Worm (Caenorhabditis elegans) whole organism, L4 larva: Measurements from ENCODE around the gene F59B2.12.

ENCODE experiments used
- D1046.2 ChIP-seq: fragments of 200-800 bp; sonication (Bioruptor generic); IDR thresholded peaks from 2 replicates; pipeline ENCODE4 v1.3.6; 2022; ENCODE audit warnings: missing genetic modification characterization, missing compliant biosample characterization
- R02D3.7 ChIP-seq: fragments of 150-350 bp; sonication (generic microtip); optimal IDR thresholded peaks from 3 replicates; lab custom pipeline; 2014; ENCODE audit warnings: missing biosample characterization, missing genetic modification characterization
- T26A8.4 ChIP-seq: fragments of 200-800 bp; sonication (Bioruptor generic); IDR thresholded peaks from 2 replicates; pipeline ENCODE4 v1.3.6; 2022; ENCODE audit warnings: missing genetic modification characterization, missing compliant biosample characterization
- ZK546.5 ChIP-seq, 2 experiments: sonication (generic microtip); optimal IDR thresholded peaks; 2 replicates each; lab custom pipeline; 2017; ENCODE audit warnings: missing biosample characterization in 2 of 2, missing genetic modification characterization in 2 of 2
- arid-1 ChIP-seq: fragments of 200-800 bp; sonication (Bioruptor generic); conservative IDR thresholded peaks from 2 replicates; pipeline ENCODE4 v1.3.6; 2022; ENCODE audit warnings: missing genetic modification reagents, missing genetic modification characterization, missing compliant biosample characterization
- ceh-28 ChIP-seq: fragments of 150-350 bp; optimal IDR thresholded peaks from 2 replicates; lab custom pipeline; 2014; ENCODE audit warnings: missing biosample characterization, missing genetic modification reagents, missing genetic modification characterization
- ceh-62 ChIP-seq: sonication (generic microtip); optimal IDR thresholded peaks from 2 replicates; lab custom pipeline; 2017; ENCODE audit warnings: missing biosample characterization, missing genetic modification characterization
- ceh-82 ChIP-seq: sonication (generic microtip); optimal IDR thresholded peaks from 2 replicates; lab custom pipeline; 2017; ENCODE audit warnings: missing biosample characterization, missing genetic modification characterization
- cey-2 ChIP-seq: sonication (generic microtip); optimal IDR thresholded peaks from 3 replicates; lab custom pipeline; 2017; ENCODE audit warnings: missing genetic modification characterization, mild to moderate bottlenecking, missing compliant biosample characterization, antibody characterized with exemption, borderline replicate concordance; ENCODE audit not compliant: insufficient read depth
- ctbp-1 ChIP-seq: fragments of 200-800 bp; sonication (Bioruptor generic); IDR thresholded peaks from 2 replicates; pipeline ENCODE4 v1.3.6; 2022; ENCODE audit warnings: missing genetic modification reagents, missing genetic modification characterization, missing compliant biosample characterization
- daf-19 ChIP-seq: fragments of 200-800 bp; sonication (Bioruptor generic); conservative IDR thresholded peaks from 2 replicates; pipeline ENCODE4 v1.3.6; 2022; ENCODE audit warnings: missing genetic modification characterization, missing compliant biosample characterization
- dmd-6 ChIP-seq: fragments of 200-800 bp; sonication (Bioruptor generic); IDR thresholded peaks from 2 replicates; pipeline ENCODE4 v1.3.6; 2022; ENCODE audit warnings: missing genetic modification reagents, missing genetic modification characterization, missing compliant biosample characterization
- dpl-1 ChIP-seq: fragments of 150-350 bp; optimal IDR thresholded peaks from 2 replicates; lab custom pipeline; 2014; ENCODE audit warnings: missing biosample characterization, missing genetic modification reagents, missing genetic modification characterization
- fos-1 ChIP-seq: fragments of 150-350 bp; optimal IDR thresholded peaks from 2 replicates; lab custom pipeline; 2014; ENCODE audit warnings: missing biosample characterization, missing genetic modification characterization
- gei-8 ChIP-seq: fragments of 200-800 bp; sonication (Bioruptor generic); optimal IDR thresholded peaks from 2 replicates; lab custom pipeline; 2018; ENCODE audit warnings: mild to moderate bottlenecking, missing genetic modification characterization, missing compliant biosample characterization
- hif-1 ChIP-seq, 2 experiments: sonication (generic microtip); optimal IDR thresholded peaks; 2 replicates each; lab custom pipeline; 2016 to 2017; ENCODE audit warnings: missing compliant biosample characterization in 2 of 2, missing genetic modification characterization in 2 of 2, missing genetic modification reagents in 2 of 2, missing genotype in 2 of 2, mild to moderate bottlenecking in 1 of 2
- hlh-11 ChIP-seq: fragments of 200-800 bp; sonication (Bioruptor generic); optimal IDR thresholded peaks from 2 replicates; lab custom pipeline; 2018; ENCODE audit warnings: mild to moderate bottlenecking, missing genetic modification characterization, missing compliant biosample characterization
- hmg-1.1 ChIP-seq: fragments of 200-800 bp; sonication (Bioruptor generic); IDR thresholded peaks from 2 replicates; pipeline ENCODE4 v1.3.6; 2022; ENCODE audit warnings: missing genetic modification reagents, missing genetic modification characterization, missing compliant biosample characterization
- jun-1 ChIP-seq: fragments of 150-350 bp; optimal IDR thresholded peaks from 2 replicates; lab custom pipeline; 2014; ENCODE audit warnings: missing biosample characterization, missing genetic modification reagents, missing genetic modification characterization
- lim-7 ChIP-seq: fragments of 200-800 bp; sonication (Bioruptor generic); IDR thresholded peaks from 2 replicates; pipeline ENCODE4 v1.3.6; 2022; ENCODE audit warnings: missing genetic modification characterization, missing compliant biosample characterization
- lsy-2 ChIP-seq, 2 experiments: fragments of 150-350 bp in 1 of 2; sonication (generic microtip) in 1 of 2; optimal IDR thresholded peaks; 2 replicates each; lab custom pipeline; 2014 to 2017; ENCODE audit warnings: missing biosample characterization in 2 of 2, missing genetic modification characterization in 2 of 2
- madf-9 ChIP-seq: fragments of 200-800 bp; sonication (Bioruptor generic); conservative IDR thresholded peaks from 2 replicates; pipeline ENCODE4 v1.3.6; 2022; ENCODE audit warnings: missing genetic modification reagents, missing genetic modification characterization, missing compliant biosample characterization
- mdl-1 ChIP-seq, 2 experiments: fragments of 150-350 bp in 1 of 2; sonication (generic microtip) in 1 of 2; optimal IDR thresholded peaks; 2 replicates each; lab custom pipeline; 2014 to 2017; ENCODE audit warnings: missing biosample characterization in 2 of 2, missing genetic modification characterization in 2 of 2
- mep-1 ChIP-seq: fragments of 150-350 bp; sonication (generic microtip); optimal IDR thresholded peaks from 3 replicates; lab custom pipeline; 2014; ENCODE audit warnings: missing biosample characterization, missing genetic modification characterization
- mes-2 ChIP-seq: sonication (generic microtip); optimal IDR thresholded peaks from 2 replicates; lab custom pipeline; 2016; ENCODE audit warnings: missing genotype, mild to moderate bottlenecking, missing genetic modification characterization, missing compliant biosample characterization; ENCODE audit not compliant: poor library complexity, severe bottlenecking
- mxl-2 ChIP-seq: fragments of 200-800 bp; sonication (Bioruptor generic); conservative IDR thresholded peaks from 2 replicates; pipeline ENCODE4 v1.3.6; 2022; ENCODE audit warnings: missing genetic modification reagents, missing genetic modification characterization, missing compliant biosample characterization
- nhr-102 ChIP-seq: sonication (generic microtip); optimal IDR thresholded peaks from 2 replicates; lab custom pipeline; 2016; ENCODE audit warnings: mild to moderate bottlenecking, missing genetic modification characterization, moderate library complexity, missing compliant biosample characterization
- nhr-237 ChIP-seq: sonication (generic microtip); optimal IDR thresholded peaks from 2 replicates; lab custom pipeline; 2017; ENCODE audit warnings: missing biosample characterization, missing genetic modification characterization
- nhr-25 ChIP-seq: sonication (generic microtip); optimal IDR thresholded peaks from 2 replicates; lab custom pipeline; 2017; ENCODE audit warnings: missing genetic modification characterization, mild to moderate bottlenecking, missing compliant biosample characterization, antibody characterized with exemption, moderate library complexity, borderline replicate concordance; ENCODE audit not compliant: insufficient read depth
- nhr-28 ChIP-seq: fragments of 150-350 bp; optimal IDR thresholded peaks from 2 replicates; lab custom pipeline; 2014; ENCODE audit warnings: missing biosample characterization, missing genetic modification characterization
- nhr-42 ChIP-seq: fragments of 200-800 bp; sonication (Bioruptor generic); IDR thresholded peaks from 2 replicates; pipeline ENCODE4 v1.3.6; 2022; ENCODE audit warnings: missing genetic modification characterization, missing compliant biosample characterization
- nhr-48 ChIP-seq: sonication (generic microtip); optimal IDR thresholded peaks from 2 replicates; lab custom pipeline; 2016; ENCODE audit warnings: mild to moderate bottlenecking, missing genetic modification characterization, missing compliant biosample characterization
- nhr-6 ChIP-seq: fragments of 150-350 bp; optimal IDR thresholded peaks from 2 replicates; lab custom pipeline; 2014; ENCODE audit warnings: missing biosample characterization, missing genetic modification characterization
- nhr-77 ChIP-seq: fragments of 150-350 bp; optimal IDR thresholded peaks from 2 replicates; lab custom pipeline; 2014; ENCODE audit warnings: missing biosample characterization, missing genetic modification characterization
- pqm-1 ChIP-seq: sonication (generic microtip); optimal IDR thresholded peaks from 2 replicates; lab custom pipeline; 2017; ENCODE audit warnings: missing biosample characterization, missing genetic modification characterization
- set-16 ChIP-seq: fragments of 200-800 bp; sonication (Bioruptor generic); IDR thresholded peaks from 2 replicates; pipeline ENCODE4 v1.3.6; 2022; ENCODE audit warnings: missing genetic modification reagents, missing genetic modification characterization, missing compliant biosample characterization
- snpc-4 ChIP-seq: fragments of 150-350 bp; optimal IDR thresholded peaks from 2 replicates; lab custom pipeline; 2014; ENCODE audit warnings: missing biosample characterization, missing genetic modification characterization
- spr-1 ChIP-seq: sonication (generic microtip); optimal IDR thresholded peaks from 2 replicates; lab custom pipeline; 2016; ENCODE audit warnings: mild to moderate bottlenecking, missing genetic modification characterization, missing compliant biosample characterization
- spr-3 ChIP-seq: fragments of 200-800 bp; sonication (Bioruptor generic); optimal IDR thresholded peaks from 2 replicates; lab custom pipeline; 2018; ENCODE audit warnings: mild to moderate bottlenecking, missing genetic modification characterization, missing compliant biosample characterization
- unc-130 ChIP-seq: sonication (generic microtip); optimal IDR thresholded peaks from 2 replicates; lab custom pipeline; 2016; ENCODE audit warnings: missing genetic modification reagents, missing genetic modification characterization, missing compliant biosample characterization
- zag-1 ChIP-seq: fragments of 150-350 bp; optimal IDR thresholded peaks from 2 replicates; lab custom pipeline; 2014; ENCODE audit warnings: missing biosample characterization, missing genetic modification characterization
- zfp-3 ChIP-seq: fragments of 200-800 bp; sonication (Bioruptor generic); conservative IDR thresholded peaks from 2 replicates; pipeline ENCODE4 v1.3.6; 2022; ENCODE audit warnings: missing genetic modification reagents, missing genetic modification characterization, missing compliant biosample characterization
- zip-2 ChIP-seq: fragments of 150-350 bp; optimal IDR thresholded peaks from 2 replicates; lab custom pipeline; 2014; ENCODE audit warnings: missing biosample characterization, missing genetic modification characterization

F59B2.12 gene

ce11 chrIII:8971255-8972020 lies 46.0 kb upstream of the F59B2.12 start, which contains the start of the genes eif-3.D and R08D7.4 (continued):
- no peak for TF ChIP-seq nhr-28 (tag; lab: Kevin White, UChicago)
- no peak for TF ChIP-seq jun-1
- TF ChIP-seq ceh-82 (tag; lab: Kevin White, UChicago) = no peak
- TF ChIP-seq hlh-11 (tag; lab: Kevin White, UChicago) = peak; percentile 51
- TF ChIP-seq zag-1 (tag; lab: Kevin White, UChicago) = no peak
- TF ChIP-seq snpc-4 = no peak
- TF ChIP-seq unc-130 (GFP tag; lab: Kevin White, UChicago) = no peak
- peak; percentile 57; the same call in 1 of the 2 replicates for TF ChIP-seq hmg-1.1 (GFP tag; lab: Robert Waterston, UW)
- TF ChIP-seq gei-8 (GFP tag; lab: Kevin White, UChicago) = no peak
- no peak for TF ChIP-seq nhr-42 (GFP tag; lab: Robert Waterston, UW)
- TF ChIP-seq dmd-6 (GFP tag; lab: Robert Waterston, UW) = peak; percentile 45
- peak; percentile 69 for TF ChIP-seq dpl-1 (GFP tag; lab: Kevin White, UChicago)
- no peak for TF ChIP-seq zfp-3
- TF ChIP-seq daf-19 (GFP tag; lab: Robert Waterston, UW) = no peak
- no peak for TF ChIP-seq spr-3 (GFP tag; lab: Kevin White, UChicago)
- no peak for TF ChIP-seq mxl-2 (GFP tag; lab: Robert Waterston, UW)
- peak; percentile 52; the same call in 1 of the 2 replicates for TF ChIP-seq arid-1
- peak; percentile 88 for TF ChIP-seq mes-2 (tag; lab: Kevin White, UChicago)
- no peak for TF ChIP-seq nhr-6 (tag; lab: Kevin White, UChicago)
- no peak for TF ChIP-seq fos-1
- TF ChIP-seq D1046.2 (GFP tag; lab: Robert Waterston, UW) = no peak
- TF ChIP-seq ceh-62 (tag; lab: Kevin White, UChicago) = no peak

ce11 chrIII:8973163-8973562 lies 44.2 kb upstream of the F59B2.12 start:
- TF ChIP-seq D1046.2 (GFP tag; lab: Robert Waterston, UW) = no peak
- no peak for TF ChIP-seq jun-1
- TF ChIP-seq set-16 (GFP tag; lab: Robert Waterston, UW) = no peak
- TF ChIP-seq nhr-237 (tag; lab: Kevin White, UChicago) = no peak
- TF ChIP-seq R02D3.7 (tag; lab: Kevin White, UChicago) = no peak
- no peak for TF ChIP-seq pqm-1 (tag; lab: Kevin White, UChicago)
- TF ChIP-seq hmg-1.1 (GFP tag; lab: Robert Waterston, UW) = 0 out of 2 replicates have a peak, but pooled peaks have one; percentile 36

ce11 chrIII:8973826-8974225 lies 43.6 kb upstream of the F59B2.12 start, which contains the start of gene R08D7.5:
Gene R08D7.5, plus strand, starts transcription at chrIII:8974126.
- peak; percentile 43 for TF ChIP-seq mes-2 (tag; lab: Kevin White, UChicago)
- no peak for TF ChIP-seq hif-1 (tag; optimal IDR thresholded peaks at IDR 0.05; lab: Kevin White, UChicago)

- no peak for TF ChIP-seq spr-3 (GFP tag; lab: Kevin White, UChicago)
- peak; percentile 50 for TF ChIP-seq spr-1
- peak; percentile 40 for TF ChIP-seq nhr-102 (tag; lab: Kevin White, UChicago)
- TF ChIP-seq zip-2 (tag; lab: Kevin White, UChicago) = no peak
- TF ChIP-seq ctbp-1 (GFP tag; lab: Robert Waterston, UW) = peak; percentile 22; the same call in 1 of the 2 replicates
- TF ChIP-seq mep-1 (tag; lab: Kevin White, UChicago) = peak; percentile 57
- peak; percentile 87 for TF ChIP-seq zfp-3
- no peak for TF ChIP-seq nhr-25 (tag; lab: Kevin White, UChicago)
- TF ChIP-seq hmg-1.1 (GFP tag; lab: Robert Waterston, UW) = no peak
- peak in 1 of 2 experiments; percentile 7 for TF ChIP-seq lsy-2 (tag; optimal IDR thresholded peaks at IDR 0.05; lab: Kevin White, UChicago)
- no peak for TF ChIP-seq daf-19 (GFP tag; lab: Robert Waterston, UW)
- 0 out of 2 replicates have a peak, but pooled peaks have one; percentile 55 for TF ChIP-seq lim-7 (GFP tag; lab: Robert Waterston, UW)
- no peak for TF ChIP-seq nhr-77 (tag; lab: Kevin White, UChicago)
- TF ChIP-seq dmd-6 (GFP tag; lab: Robert Waterston, UW) = no peak
- 0 out of 2 replicates have a peak, but pooled peaks have one; percentile 35 for TF ChIP-seq madf-9
- TF ChIP-seq T26A8.4 (GFP tag; lab: Robert Waterston, UW) = peak; percentile 37; the same call in 1 of the 2 replicates
- no peak for TF ChIP-seq cey-2
- TF ChIP-seq ceh-28 = no peak
- no peak for TF ChIP-seq ZK546.5 (tag; optimal IDR thresholded peaks at IDR 0.05; lab: Kevin White, UChicago)
- TF ChIP-seq nhr-48 (tag; lab: Kevin White, UChicago) = peak; percentile 5
- no peak for TF ChIP-seq mdl-1 (tag; optimal IDR thresholded peaks at IDR 0.05; lab: Kevin White, UChicago)
These were observed 42.6 kb upstream of the F59B2.12 start for ce11 chrIII:8974835-8975234.
